Fruit fly (Drosophila melanogaster): Measurements from ENCODE around the gene CG45065.

dm6 chrX:14913706-14914303 lies 31.4 kb upstream of the CG45065 start, which contains the start of gene CG12398:
- TF ChIP-seq usp (GFP tag; optimal IDR thresholded peaks at IDR 0.05) (no peak), Rel (GFP tag; optimal IDR thresholded peaks at IDR 0.05) (no peak), Rel (tag; optimal IDR thresholded peaks at IDR 0.05) (no peak), Myc (optimal IDR thresholded peaks at IDR 0.05) (no peak), Abd-B (GFP tag; optimal IDR thresholded peaks at IDR 0.05) (no peak), OdsH (GFP tag; optimal IDR thresholded peaks at IDR 0.05) (no peak), Dfd (GFP tag; optimal IDR thresholded peaks at IDR 0.05) (no peak), foxo (GFP tag; optimal IDR thresholded peaks at IDR 0.05) (no peak), CG32264 (GFP tag; optimal IDR thresholded peaks at IDR 0.05) (no peak), Mio (GFP tag; optimal IDR thresholded peaks at IDR 0.05) (no peak), woc (GFP tag; optimal IDR thresholded peaks at IDR 0.05) (no peak), dsf (GFP tag; optimal IDR thresholded peaks at IDR 0.05; ENCODE audit: borderline replicate concordance) (no peak)
